Worm (Caenorhabditis elegans) whole organism, young adult: ENCODE results near the gene twk-32.

ENCODE experiments used
- nfya-1 ChIP-seq: sonication (generic microtip); optimal IDR thresholded peaks from 2 replicates; lab custom pipeline; 2017; ENCODE audit warnings: antibody characterized with exemption, missing compliant biosample characterization, missing genetic modification characterization, borderline replicate concordance; ENCODE audit not compliant: insufficient read depth
- nfyb-1 ChIP-seq: fragments of 200-800 bp; sonication (Bioruptor generic); IDR thresholded peaks from 2 replicates; pipeline ENCODE4 v1.3.6; 2022; ENCODE audit warnings: missing genetic modification reagents, missing genetic modification characterization, missing compliant biosample characterization

- TF ChIP-seq nfya-1 (tag; lab: Kevin White, UChicago): no peak
- no peak for TF ChIP-seq nfyb-1 (GFP tag; lab: Robert Waterston, UW)
Observed at ce11 chrV:13848379-13848778, 51.9 kb downstream of the twk-32 start, which contains the start of gene srx-133.
